Worm (Caenorhabditis elegans) whole organism, midembryonic: ENCODE data around the gene smu-2.

Experiments used
- T22C8.4 ChIP-seq: fragments of 200-800 bp; sonication (Bioruptor generic); IDR thresholded peaks from 2 replicates; pipeline ENCODE4 v1.3.6; 2022; ENCODE audit warnings: missing genetic modification characterization, missing compliant biosample characterization
- cog-1 ChIP-seq: sonication (generic microtip); optimal IDR thresholded peaks from 2 replicates; lab custom pipeline; 2016; ENCODE audit warnings: missing genetic modification characterization, missing compliant biosample characterization
- flt-1 ChIP-seq: fragments of 200-800 bp; sonication (Bioruptor generic); IDR thresholded peaks from 2 replicates; pipeline ENCODE4 v1.3.6; 2022; ENCODE audit warnings: missing genetic modification characterization, missing compliant biosample characterization
- med-1 ChIP-seq: sonication (generic microtip); optimal IDR thresholded peaks from 2 replicates; lab custom pipeline; 2017; ENCODE audit warnings: missing genetic modification characterization, mild to moderate bottlenecking, missing compliant biosample characterization, antibody characterized with exemption, missing genetic modification reagents; ENCODE audit not compliant: insufficient read depth
- ref-1 ChIP-seq: fragments of 200-800 bp; sonication (Bioruptor generic); conservative IDR thresholded peaks from 2 replicates; pipeline ENCODE4 v1.3.6; 2022; ENCODE audit warnings: missing genetic modification reagents, missing genetic modification characterization, missing compliant biosample characterization
- tab-1 ChIP-seq: fragments of 200-800 bp; sonication (Bioruptor generic); IDR thresholded peaks from 2 replicates; pipeline ENCODE4 v1.3.6; 2022; ENCODE audit warnings: missing genetic modification characterization, missing compliant biosample characterization

DNA sequence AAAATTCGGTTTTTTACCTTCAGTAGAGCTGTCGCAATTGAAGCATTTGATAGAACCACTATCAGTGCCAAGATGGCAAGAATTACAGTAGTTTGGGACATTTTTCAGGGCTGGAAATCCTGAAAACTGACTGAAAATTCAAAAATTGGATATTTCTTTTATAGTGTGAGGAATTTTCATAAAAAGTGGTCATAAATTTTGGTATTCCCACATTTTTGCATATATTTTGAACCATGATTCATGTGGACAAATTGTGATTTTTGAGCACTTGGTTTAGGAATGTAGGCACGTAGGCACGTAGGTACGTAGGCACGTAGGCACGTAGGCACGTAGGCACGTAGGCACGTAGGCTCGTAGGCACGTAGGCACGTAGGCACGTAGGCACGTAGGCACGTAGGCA, 30.0 kb downstream of the smu-2 start, which contains the start of gene Y49F6B.19:
- no peak for TF ChIP-seq flt-1
- TF ChIP-seq cog-1: no peak
- no peak for TF ChIP-seq ref-1 (GFP tag; lab: Robert Waterston, UW)
- no peak for TF ChIP-seq tab-1 (GFP tag; lab: Robert Waterston, UW)
- TF ChIP-seq T22C8.4 (GFP tag; lab: Robert Waterston, UW): no peak
- TF ChIP-seq med-1: no peak
